Fruit fly (Drosophila melanogaster): ENCODE measurements around the gene rg.

The rg gene

DNA sequence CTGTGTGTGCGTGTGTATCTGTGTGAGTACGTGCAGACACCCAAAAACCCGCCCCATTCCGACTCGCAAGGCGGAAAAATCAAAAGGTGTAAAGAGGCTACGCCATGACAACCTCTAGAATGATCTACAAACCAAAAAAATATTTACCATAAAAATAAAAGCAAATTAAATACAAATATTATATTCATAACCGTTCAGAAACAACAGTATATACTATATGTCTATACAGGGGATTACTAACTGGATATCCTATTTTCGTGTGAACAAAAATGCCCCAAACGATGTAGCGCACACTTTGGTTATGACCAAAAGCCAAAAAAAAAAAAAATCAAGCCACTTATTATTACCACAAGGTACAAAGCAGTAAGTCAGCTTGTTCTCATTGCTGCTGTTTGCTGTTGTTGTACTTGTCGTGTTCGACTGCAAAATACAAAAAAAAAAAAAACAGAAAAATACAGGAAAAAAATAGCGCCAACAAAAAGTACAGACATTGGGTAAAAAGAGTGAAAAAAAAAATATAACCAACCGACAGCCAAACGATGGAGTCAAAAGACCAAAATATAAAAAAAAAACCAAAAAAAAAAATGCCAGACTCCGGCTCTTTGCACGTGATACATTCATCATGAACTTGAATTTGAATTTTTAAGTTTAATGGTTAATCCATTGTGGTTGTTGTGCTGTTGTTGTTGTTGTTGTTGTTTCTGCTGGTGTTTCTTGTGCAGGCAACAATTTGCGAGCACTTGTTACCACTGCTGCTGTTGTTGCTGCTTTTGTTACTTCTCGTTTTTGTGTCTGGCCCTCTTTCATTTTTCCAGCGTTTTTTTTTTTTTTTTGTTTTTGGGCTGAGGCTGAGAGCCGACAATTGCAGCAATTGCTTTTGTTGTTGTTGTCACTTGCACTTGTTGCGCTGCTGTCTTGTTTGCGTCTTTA, 43.8 kb upstream of the rg start (continued):
- TF ChIP-seq Max (GFP tag; optimal IDR thresholded peaks at IDR 0.05) (peak; percentile 11), CG33557 (GFP tag; optimal IDR thresholded peaks at IDR 0.05) (no peak), CG2116 (GFP tag; optimal IDR thresholded peaks at IDR 0.05) (no peak), Dad (GFP tag; optimal IDR thresholded peaks at IDR 0.05) (peak; percentile 19), Antp (GFP tag; optimal IDR thresholded peaks at IDR 0.05) (peak; percentile 9), Abd-B (GFP tag; optimal IDR thresholded peaks at IDR 0.05) (peak; percentile 56), Hey (tag; optimal IDR thresholded peaks at IDR 0.05) (no peak), hth (optimal IDR thresholded peaks at IDR 0.05) (no peak), Kr (GFP tag; optimal IDR thresholded peaks at IDR 0.05) (no peak), pan (optimal IDR thresholded peaks at IDR 0.05) (no peak), pan (GFP tag; optimal IDR thresholded peaks at IDR 0.05 in 1 of 2, IDR thresholded peaks at IDR 0.05 in 1 of 2) (peak in 1 of 2 experiments; percentile 87), ems (GFP tag; optimal IDR thresholded peaks at IDR 0.05) (peak; percentile 30), Doc3 (GFP tag; IDR thresholded peaks at IDR 0.05; ENCODE audit: partially characterized antibody) (no peak), Xbp1 (GFP tag; optimal IDR thresholded peaks at IDR 0.05) (peak; percentile 60), vvl (GFP tag; IDR thresholded peaks at IDR 0.05) (peak; percentile 83), Bteb2 (GFP tag; optimal IDR thresholded peaks at IDR 0.05) (peak; percentile 28), Lhr (GFP tag; optimal IDR thresholded peaks at IDR 0.05) (no peak), CG12236 (GFP tag; optimal IDR thresholded peaks at IDR 0.05) (no peak), CG6791 (GFP tag; IDR thresholded peaks at IDR 0.05; ENCODE audit: partially characterized antibody) (no peak), jigr1 (GFP tag; IDR thresholded peaks at IDR 0.05) (peak; percentile 47; the same call in 1 of the 3 replicates), CG10979 (tag; optimal IDR thresholded peaks at IDR 0.05) (peak; percentile 48), CG8388 (GFP tag; optimal IDR thresholded peaks at IDR 0.05) (peak; percentile 36), CG8290 (GFP tag; optimal IDR thresholded peaks at IDR 0.05) (no peak), CG8290 (tag; optimal IDR thresholded peaks at IDR 0.05) (peak in 1 of 2 experiments; percentile 8), D (optimal IDR thresholded peaks at IDR 0.05) (no peak), D (GFP tag; optimal IDR thresholded peaks at IDR 0.05) (no peak), CG4404 (GFP tag; IDR thresholded peaks at IDR 0.05) (peak; percentile 63), so (GFP tag; IDR thresholded peaks at IDR 0.05) (peak; percentile 79), org-1 (GFP tag; optimal IDR thresholded peaks at IDR 0.05) (peak; percentile 39), Ada2b (GFP tag; IDR thresholded peaks at IDR 0.05) (peak; percentile 80), dmrt11E (tag; optimal IDR thresholded peaks at IDR 0.05) (peak; percentile 7), CG14860 (GFP tag; IDR thresholded peaks at IDR 0.05; ENCODE audit: partially characterized antibody) (no peak), z (GFP tag; IDR thresholded peaks at IDR 0.05) (no peak), sr (GFP tag; IDR thresholded peaks at IDR 0.05) (no peak), caup (GFP tag; optimal IDR thresholded peaks at IDR 0.05; ENCODE audit: severe bottlenecking) (peak; percentile 45), CG12155 (GFP tag; optimal IDR thresholded peaks at IDR 0.05) (peak; percentile 43), Lim3 (GFP tag; IDR thresholded peaks at IDR 0.05) (peak; percentile 23; the same call in 1 of the 2 replicates), abd-A (tag; optimal IDR thresholded peaks at IDR 0.05) (no peak), CG2889 (GFP tag; IDR thresholded peaks at IDR 0.05) (peak; percentile 73), dati (GFP tag; IDR thresholded peaks at IDR 0.05) (peak; percentile 45; the same call in 1 of the 2 replicates), CG11456 (GFP tag; IDR thresholded peaks at IDR 0.05) (peak; percentile 84), sug (tag; optimal IDR thresholded peaks at IDR 0.05) (peak; percentile 33), zfh2 (GFP tag; optimal IDR thresholded peaks at IDR 0.05) (peak; percentile 62), CG17359 (tag; optimal IDR thresholded peaks at IDR 0.05) (peak; percentile 60), CG5245 (GFP tag; optimal IDR thresholded peaks at IDR 0.05) (peak; percentile 3), PHDP (tag; optimal IDR thresholded peaks at IDR 0.05) (peak; percentile 54), usp (GFP tag; optimal IDR thresholded peaks at IDR 0.05) (no peak), prd (optimal IDR thresholded peaks at IDR 0.05) (no peak), prd (GFP tag; IDR thresholded peaks at IDR 0.05) (peak; percentile 85), CG3281 (GFP tag; optimal IDR thresholded peaks at IDR 0.05) (peak; percentile 64)

All from whole organism, embryonic.